Fruit fly (Drosophila melanogaster) whole organism, embryonic: ENCODE measurements around the gene Or92a.

ENCODE experiments used
- Abd-B ChIP-seq: fragments of 200-800 bp; sonication (Bioruptor generic); optimal IDR thresholded peaks from 2 replicates; lab custom pipeline; 2018; ENCODE audit warnings: missing biosample characterization, mild to moderate bottlenecking, missing genetic modification characterization, moderate library complexity
- Ada2b ChIP-seq: fragments of 200-800 bp; sonication (Bioruptor generic); IDR thresholded peaks from 2 replicates; pipeline ENCODE4 v1.3.6; 2022; ENCODE audit warnings: missing biosample characterization, missing genetic modification characterization
- Aef1 ChIP-seq: fragments of 200-800 bp; sonication (Bioruptor generic); IDR thresholded peaks from 3 replicates; pipeline ENCODE4 v1.3.6; 2022; ENCODE audit warnings: missing biosample characterization, missing genetic modification characterization
- Blimp-1 ChIP-seq: fragments of 200-800 bp; sonication (Bioruptor generic); optimal IDR thresholded peaks from 3 replicates; lab custom pipeline; 2018; ENCODE audit warnings: missing biosample characterization, missing genetic modification characterization, mild to moderate bottlenecking, moderate library complexity, missing genetic modification reagents
- CG10543 ChIP-seq: fragments of 200-800 bp; sonication (Bioruptor generic); optimal IDR thresholded peaks from 3 replicates; lab custom pipeline; 2017; ENCODE audit warnings: missing biosample characterization, mild to moderate bottlenecking, missing genetic modification characterization, moderate library complexity
- CG14710 ChIP-seq: fragments of 200-800 bp; sonication (Bioruptor generic); optimal IDR thresholded peaks from 3 replicates; lab custom pipeline; 2019; ENCODE audit warnings: missing biosample characterization, mild to moderate bottlenecking, missing genetic modification characterization, moderate library complexity
- CG15479 ChIP-seq: fragments of 200-800 bp; sonication (Bioruptor generic); optimal IDR thresholded peaks from 3 replicates; lab custom pipeline; 2019; ENCODE audit warnings: missing biosample characterization, mild to moderate bottlenecking, missing genetic modification characterization, moderate library complexity
- CG15601 ChIP-seq: fragments of 200-800 bp; sonication (Bioruptor generic); optimal IDR thresholded peaks from 3 replicates; lab custom pipeline; 2019; ENCODE audit warnings: missing biosample characterization, mild to moderate bottlenecking, missing genetic modification characterization, moderate library complexity
- CG17568 ChIP-seq: fragments of 200-800 bp; sonication (Bioruptor generic); optimal IDR thresholded peaks from 2 replicates; lab custom pipeline; 2018; ENCODE audit warnings: missing biosample characterization, mild to moderate bottlenecking, missing genetic modification characterization, moderate library complexity
- CG2875 ChIP-seq: fragments of 200-800 bp; sonication (Bioruptor generic); optimal IDR thresholded peaks from 2 replicates; lab custom pipeline; 2017; ENCODE audit warnings: missing biosample characterization, mild to moderate bottlenecking, missing genetic modification characterization, missing genetic modification reagents
- CG32532 ChIP-seq: fragments of 200-800 bp; sonication (Bioruptor generic); IDR thresholded peaks from 2 replicates; pipeline ENCODE4 v1.3.6; 2022; ENCODE audit warnings: missing biosample characterization, missing genetic modification characterization
- CG6813 ChIP-seq: fragments of 200-800 bp; sonication (Bioruptor generic); optimal IDR thresholded peaks from 2 replicates; lab custom pipeline; 2017; ENCODE audit warnings: missing biosample characterization, missing genetic modification characterization, mild to moderate bottlenecking, moderate library complexity, missing genetic modification reagents
- CG7745 ChIP-seq: fragments of 200-800 bp; sonication (Bioruptor generic); optimal IDR thresholded peaks from 2 replicates; lab custom pipeline; 2018; ENCODE audit warnings: missing biosample characterization, mild to moderate bottlenecking, missing genetic modification characterization, moderate library complexity
- CG8281 ChIP-seq: fragments of 200-800 bp; sonication (Bioruptor generic); optimal IDR thresholded peaks from 2 replicates; lab custom pipeline; 2018; ENCODE audit warnings: missing biosample characterization, mild to moderate bottlenecking, missing genetic modification characterization, moderate library complexity
- CG9727 ChIP-seq: fragments of 200-800 bp; sonication (Bioruptor generic); optimal IDR thresholded peaks from 3 replicates; lab custom pipeline; 2017; ENCODE audit warnings: missing biosample characterization, mild to moderate bottlenecking, missing genetic modification characterization
- Drgx ChIP-seq: fragments of 200-800 bp; sonication (Bioruptor generic); IDR thresholded peaks from 2 replicates; pipeline ENCODE4 v1.3.6; 2022; ENCODE audit warnings: missing biosample characterization, missing genetic modification characterization
- Hr78 ChIP-seq, 2 experiments: fragments of 200-800 bp in 1 of 2; fragments of >200 bp in 1 of 2; sonication (Bioruptor generic) in 1 of 2; optimal IDR thresholded peaks; 2 replicates each; lab custom pipeline; 2017 to 2019; ENCODE audit warnings: missing biosample characterization in 2 of 2, missing genetic modification characterization in 2 of 2, mild to moderate bottlenecking in 1 of 2, moderate library complexity in 1 of 2
- Med ChIP-seq: fragments of 200-800 bp; sonication (Bioruptor generic); peaks from one replicate; lab custom pipeline; 2016; ENCODE audit warnings: missing biosample characterization, missing genetic modification characterization, mild to moderate bottlenecking, inconsistent platforms, moderate library complexity
- NC2β ChIP-seq: fragments of 200-800 bp; sonication (Bioruptor generic); optimal IDR thresholded peaks from 2 replicates; lab custom pipeline; 2016; ENCODE audit warnings: missing biosample characterization, missing genetic modification characterization
- PHDP ChIP-seq: fragments of 200-800 bp; sonication (Bioruptor generic); optimal IDR thresholded peaks from 3 replicates; lab custom pipeline; 2018; ENCODE audit warnings: missing biosample characterization, mild to moderate bottlenecking, missing genetic modification characterization, moderate library complexity
- Pdp1 ChIP-seq, 2 experiments: fragments of 200-800 bp; sonication (Bioruptor generic); optimal IDR thresholded peaks; 3 replicates each; lab custom pipeline; 2016; ENCODE audit warnings: missing biosample characterization in 2 of 2, missing genetic modification characterization in 2 of 2, mild to moderate bottlenecking in 1 of 2, moderate library complexity in 1 of 2
- Sry-δ ChIP-seq: fragments of 200-800 bp; sonication (Bioruptor generic); optimal IDR thresholded peaks from 2 replicates; lab custom pipeline; 2016; ENCODE audit warnings: missing biosample characterization, missing genetic modification characterization
- Ssrp ChIP-seq: fragments of 200-800 bp; sonication (Bioruptor generic); optimal IDR thresholded peaks from 2 replicates; lab custom pipeline; 2018; ENCODE audit warnings: missing biosample characterization, mild to moderate bottlenecking, missing genetic modification characterization, moderate library complexity
- Trl ChIP-seq, 3 experiments: fragments of >200 bp in 2 of 3; fragments of 200-800 bp in 1 of 3; sonication (Bioruptor generic) in 1 of 3; optimal IDR thresholded peaks; 2 replicates in 1 of 3; 3 replicates in 2 of 3; lab custom pipeline; 2016 to 2017; ENCODE audit warnings: missing biosample characterization in 1 of 3, missing genetic modification characterization in 1 of 3
- Vsx1 ChIP-seq: fragments of 200-800 bp; sonication (Bioruptor generic); optimal IDR thresholded peaks from 2 replicates; lab custom pipeline; 2017; ENCODE audit warnings: missing biosample characterization, mild to moderate bottlenecking, missing genetic modification characterization, missing genetic modification reagents
- ac ChIP-seq: fragments of 200-800 bp; sonication (Bioruptor generic); optimal IDR thresholded peaks from 3 replicates; lab custom pipeline; 2017; ENCODE audit warnings: missing biosample characterization, mild to moderate bottlenecking, missing genetic modification characterization
- cg ChIP-seq: fragments of 200-800 bp; sonication (Bioruptor generic); optimal IDR thresholded peaks from 3 replicates; lab custom pipeline; 2019; ENCODE audit warnings: missing biosample characterization, mild to moderate bottlenecking, missing genetic modification characterization, moderate library complexity
- dmrt11E ChIP-seq: fragments of 200-800 bp; sonication (Bioruptor generic); optimal IDR thresholded peaks from 3 replicates; lab custom pipeline; 2018; ENCODE audit warnings: missing biosample characterization, mild to moderate bottlenecking, missing genetic modification characterization, moderate library complexity
- exex ChIP-seq: fragments of 200-800 bp; sonication (Bioruptor generic); optimal IDR thresholded peaks from 4 replicates; lab custom pipeline; 2018; ENCODE audit warnings: missing biosample characterization, mild to moderate bottlenecking, missing genetic modification characterization, moderate library complexity
- fd64A ChIP-seq: fragments of 200-800 bp; sonication (Bioruptor generic); optimal IDR thresholded peaks from 3 replicates; lab custom pipeline; 2018; ENCODE audit warnings: missing biosample characterization, mild to moderate bottlenecking, missing genetic modification characterization
- gem ChIP-seq: fragments of 200-800 bp; sonication (Bioruptor generic); optimal IDR thresholded peaks from 2 replicates; lab custom pipeline; 2019; ENCODE audit warnings: missing biosample characterization, mild to moderate bottlenecking, missing genetic modification characterization, moderate library complexity
- gsb-n ChIP-seq: fragments of 200-800 bp; sonication (Bioruptor generic); optimal IDR thresholded peaks from 3 replicates; lab custom pipeline; 2018; ENCODE audit warnings: missing biosample characterization, mild to moderate bottlenecking, missing genetic modification characterization
- h ChIP-seq: fragments of >200 bp; optimal IDR thresholded peaks from 2 replicates; lab custom pipeline; 2017
- ind ChIP-seq: fragments of 200-800 bp; sonication (Bioruptor generic); optimal IDR thresholded peaks from 3 replicates; lab custom pipeline; 2016; ENCODE audit warnings: missing biosample characterization, missing genetic modification characterization
- jumu ChIP-seq: fragments of 200-800 bp; sonication (Bioruptor generic); optimal IDR thresholded peaks from 3 replicates; lab custom pipeline; 2016; ENCODE audit warnings: missing biosample characterization, missing genetic modification characterization
- kah ChIP-seq: fragments of 200-800 bp; sonication (Bioruptor generic); optimal IDR thresholded peaks from 2 replicates; lab custom pipeline; 2018; ENCODE audit warnings: missing biosample characterization, mild to moderate bottlenecking, missing genetic modification characterization
- kay ChIP-seq: fragments of 200-800 bp; sonication (Bioruptor generic); optimal IDR thresholded peaks from 2 replicates; lab custom pipeline; 2016; ENCODE audit warnings: missing biosample characterization, missing genetic modification characterization
- lola ChIP-seq, 3 experiments: fragments of >200 bp in 2 of 3; fragments of 200-800 bp in 1 of 3; sonication (Bioruptor generic) in 1 of 3; optimal IDR thresholded peaks; 2 replicates each; lab custom pipeline; 2017 to 2019; ENCODE audit warnings: missing biosample characterization in 3 of 3, missing genetic modification characterization in 3 of 3, mild to moderate bottlenecking in 1 of 3, moderate library complexity in 1 of 3
- mirr ChIP-seq: fragments of 200-800 bp; sonication (Bioruptor generic); optimal IDR thresholded peaks from 3 replicates; lab custom pipeline; 2018; ENCODE audit warnings: missing biosample characterization, mild to moderate bottlenecking, missing genetic modification characterization
- nom ChIP-seq: fragments of 200-800 bp; sonication (Bioruptor generic); optimal IDR thresholded peaks from 2 replicates; lab custom pipeline; 2017; ENCODE audit warnings: missing biosample characterization, missing genetic modification characterization, mild to moderate bottlenecking, moderate library complexity, missing genetic modification reagents
- org-1 ChIP-seq: fragments of 200-800 bp; sonication (Bioruptor generic); optimal IDR thresholded peaks from 2 replicates; lab custom pipeline; 2017; ENCODE audit warnings: missing biosample characterization, missing genetic modification characterization
- row ChIP-seq: fragments of 200-800 bp; sonication (Bioruptor generic); IDR thresholded peaks from 3 replicates; pipeline ENCODE4 v1.3.6; 2022; ENCODE audit warnings: missing biosample characterization, missing genetic modification characterization
- ssp ChIP-seq: fragments of 200-800 bp; sonication (Bioruptor generic); IDR thresholded peaks from 2 replicates; pipeline ENCODE4 v1.3.6; 2022; ENCODE audit warnings: missing biosample characterization, missing genetic modification characterization

Or92a gene

dm6 chr3R:20546662-20547620, 42.4 kb downstream of the Or92a start (continued):
- TF ChIP-seq CG15479 (GFP tag; lab: Kevin White, UChicago), result peak; percentile 76
- TF ChIP-seq CG17568 (GFP tag; lab: Kevin White, UChicago), result no peak
- TF ChIP-seq gem (tag; lab: Kevin White, UChicago), result peak; percentile 36
- TF ChIP-seq row, result peak; percentile 32; the same call in 1 of the 3 replicates
- peak; percentile 28 for TF ChIP-seq CG10543 (GFP tag; lab: Kevin White, UChicago)
- TF ChIP-seq Med (GFP tag; lab: Kevin White, UChicago), result peak; percentile 56
- TF ChIP-seq Ada2b (GFP tag; lab: Robert Waterston, UW), result no peak

dm6 chr3R:20547758-20548157, 43.2 kb downstream of the Or92a start:
- TF ChIP-seq nom (GFP tag; lab: Kevin White, UChicago) (peak; percentile 13), Abd-B (GFP tag; lab: Kevin White, UChicago) (no peak), cg (peak; percentile 40), Drgx (GFP tag; lab: Robert Waterston, UW) (peak; percentile 49)

- TF ChIP-seq CG7745 (tag; lab: Kevin White, UChicago), result peak; percentile 61
- peak; percentile 6 for TF ChIP-seq CG15601 (tag; lab: Kevin White, UChicago)
- no peak for TF ChIP-seq kay (GFP tag; lab: Kevin White, UChicago)
- TF ChIP-seq Blimp-1 (GFP tag; lab: Kevin White, UChicago), result no peak
- TF ChIP-seq lola (GFP tag; optimal IDR thresholded peaks at IDR 0.05; lab: Kevin White, UChicago), result peak in 1 of 3 experiments; percentile 35
- peak; percentile 26 for TF ChIP-seq ac (GFP tag; lab: Kevin White, UChicago)
- peak; percentile 75 for TF ChIP-seq dmrt11E
- peak in 1 of 2 experiments; percentile 41 for TF ChIP-seq Pdp1 (GFP tag; optimal IDR thresholded peaks at IDR 0.05; lab: Kevin White, UChicago)
- peak; percentile 52 for TF ChIP-seq CG9727 (GFP tag; lab: Kevin White, UChicago)
- TF ChIP-seq CG6813 (GFP tag; lab: Kevin White, UChicago), result peak; percentile 38
- TF ChIP-seq Med (GFP tag; lab: Kevin White, UChicago), result peak; percentile 80
- TF ChIP-seq Aef1 (GFP tag; lab: Robert Waterston, UW), result no peak
- no peak for TF ChIP-seq jumu (GFP tag; lab: Kevin White, UChicago)
- TF ChIP-seq kah, result no peak
- TF ChIP-seq CG2875, result peak; percentile 13
- TF ChIP-seq mirr (GFP tag; lab: Kevin White, UChicago), result peak; percentile 71
- TF ChIP-seq Ssrp (tag; lab: Kevin White, UChicago), result no peak
- no peak for TF ChIP-seq CG8281 (tag; lab: Kevin White, UChicago)
- TF ChIP-seq PHDP, result no peak
- peak in 1 of 2 experiments; percentile 77 for TF ChIP-seq Hr78 (GFP tag; optimal IDR thresholded peaks at IDR 0.05; lab: Kevin White, UChicago)
- peak; percentile 37 for TF ChIP-seq NC2β (GFP tag; lab: Kevin White, UChicago)
- peak; percentile 37 for TF ChIP-seq exex (tag; lab: Kevin White, UChicago)
- TF ChIP-seq ssp (GFP tag; lab: Robert Waterston, UW), result no peak
- TF ChIP-seq CG14710 (tag; lab: Kevin White, UChicago), result peak; percentile 0
- no peak for TF ChIP-seq Vsx1 (GFP tag; lab: Kevin White, UChicago)
- peak; percentile 26 for TF ChIP-seq gsb-n
- TF ChIP-seq Sry-δ (GFP tag; lab: Kevin White, UChicago), result no peak
- TF ChIP-seq ind (GFP tag; lab: Kevin White, UChicago), result no peak
- no peak for TF ChIP-seq Trl (optimal IDR thresholded peaks at IDR 0.05; lab: Kevin White, UChicago)
- no peak for TF ChIP-seq Trl (GFP tag; optimal IDR thresholded peaks at IDR 0.05; lab: Kevin White, UChicago)
- no peak for TF ChIP-seq fd64A
- peak; percentile 10 for TF ChIP-seq org-1 (GFP tag; lab: Kevin White, UChicago)
- peak; percentile 37 for TF ChIP-seq gem (tag; lab: Kevin White, UChicago)
- TF ChIP-seq CG32532, result no peak
- no peak for TF ChIP-seq h
Measured at dm6 chr3R:20548255-20548654, 43.7 kb downstream of the Or92a start.
